Fruit fly (Drosophila melanogaster): ENCODE data around the gene CG15803.
A peak's percentile ranks its signal among the peaks of the same experiment; 100 is the strongest.

Gene CG15803

dm6 chr3R:18398954-18399697 lies 38.6 kb upstream of the CG15803 start, which contains the start of gene Vha100-2 (continued):
- TF ChIP-seq CG15336 (GFP tag; IDR thresholded peaks at IDR 0.05) (peak; percentile 44; the same call in 1 of the 2 replicates), esn (GFP tag; optimal IDR thresholded peaks at IDR 0.05) (peak; percentile 13), Met (GFP tag; optimal IDR thresholded peaks at IDR 0.05) (peak; percentile 42), Eip75B (GFP tag; optimal IDR thresholded peaks at IDR 0.05) (no peak), salr (GFP tag; optimal IDR thresholded peaks at IDR 0.05) (no peak), CG32006 (GFP tag; optimal IDR thresholded peaks at IDR 0.05) (peak; percentile 30), CG4318 (GFP tag; optimal IDR thresholded peaks at IDR 0.05) (no peak)

DNA sequence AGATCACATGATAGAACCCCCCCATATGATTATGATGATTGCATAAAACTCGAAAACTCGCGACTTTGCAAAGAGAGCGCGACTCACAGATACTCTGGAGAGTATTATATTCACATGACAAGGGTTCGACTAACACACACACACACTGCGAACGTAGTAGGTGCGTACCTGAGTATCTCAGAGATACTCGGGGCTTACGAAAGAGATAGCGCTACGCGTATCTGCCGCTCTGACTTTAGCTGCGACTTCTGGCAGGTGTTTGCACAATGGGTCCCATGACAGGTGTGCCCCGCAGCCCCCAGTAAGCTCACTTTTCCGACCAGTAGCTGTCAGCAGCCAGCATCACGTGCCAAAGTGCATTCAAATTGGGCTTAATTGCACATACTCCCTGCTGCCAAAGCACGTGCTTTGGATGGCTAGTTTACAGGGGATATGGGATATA lies 38.0 kb upstream of the CG15803 start:
- peak in 1 of 2 experiments; percentile 22 for TF ChIP-seq ss (GFP tag; optimal IDR thresholded peaks at IDR 0.05)
- TF ChIP-seq CG32006 (GFP tag; optimal IDR thresholded peaks at IDR 0.05) = no peak
- peak; percentile 51 for TF ChIP-seq vri (GFP tag; optimal IDR thresholded peaks at IDR 0.05)
- peak; percentile 67 for TF ChIP-seq Eip78C (GFP tag)
- TF ChIP-seq CG6854 (GFP tag; optimal IDR thresholded peaks at IDR 0.05) = peak; percentile 2
- no peak for TF ChIP-seq Gug (GFP tag; IDR thresholded peaks at IDR 0.05)
- peak; percentile 76 for TF ChIP-seq fkh (GFP tag; optimal IDR thresholded peaks at IDR 0.05)
- peak; percentile 47 for TF ChIP-seq achi (GFP tag; optimal IDR thresholded peaks at IDR 0.05)
- TF ChIP-seq CG6808 (GFP tag; optimal IDR thresholded peaks at IDR 0.05) = peak; percentile 3

- TF ChIP-seq CG11762 (GFP tag; optimal IDR thresholded peaks at IDR 0.05; ENCODE audit: insufficient read depth) = no peak
- TF ChIP-seq CG6163 (GFP tag; IDR thresholded peaks at IDR 0.05) = peak; percentile 80
- peak; percentile 23; the same call in 1 of the 2 replicates for TF ChIP-seq CG11294 (GFP tag; IDR thresholded peaks at IDR 0.05)
- TF ChIP-seq CG3032 (tag; optimal IDR thresholded peaks at IDR 0.05) = peak; percentile 50
Observed at dm6 chr3R:18397834-18398378, 37.4 kb upstream of the CG15803 start.

DNA sequence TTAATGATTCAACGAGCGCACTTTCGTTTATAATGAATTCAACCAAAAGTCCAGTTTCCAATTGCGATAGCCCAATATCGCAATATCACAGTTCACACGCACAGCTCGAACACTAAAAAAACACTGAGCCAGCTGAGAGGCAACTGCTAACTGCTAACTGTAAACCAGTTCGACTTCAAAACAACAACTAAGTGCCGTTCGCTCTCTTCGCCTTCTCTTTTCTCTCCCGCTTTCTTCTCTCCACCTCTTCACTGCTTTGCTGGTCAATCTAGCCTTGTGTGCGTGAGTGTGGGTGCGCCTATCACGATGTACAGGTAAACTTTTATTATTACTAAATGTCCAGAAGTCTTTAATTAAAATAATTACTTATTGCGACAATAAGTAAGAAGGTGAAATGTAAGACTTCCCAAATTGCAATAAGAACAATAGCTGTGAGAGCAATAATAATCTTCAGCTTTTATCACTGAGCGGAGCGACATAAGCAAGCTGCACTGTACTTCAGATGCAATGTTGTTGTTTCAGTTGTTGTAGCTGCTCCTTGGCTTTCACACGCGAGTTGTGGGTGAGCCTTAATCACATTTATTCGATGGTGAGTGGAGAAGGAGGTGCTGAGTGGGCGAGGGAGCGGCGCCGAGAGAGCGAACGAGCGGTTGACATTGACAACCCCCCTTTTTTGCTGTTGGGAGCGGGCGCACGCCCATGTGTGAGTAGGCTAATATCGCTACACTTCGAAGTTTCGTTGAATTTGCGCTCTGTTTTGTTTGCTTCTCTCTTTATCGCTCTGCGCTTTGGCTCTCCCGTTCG lies 36.5 kb upstream of the CG15803 start, which contains the start of gene Vti1b:
Gene Vti1b (plus strand): TSS at position 195 of the 804 bp plus-strand sequence.
- peak; percentile 97 for TF ChIP-seq CG10631 (GFP tag; optimal IDR thresholded peaks at IDR 0.05)
- peak; percentile 99 for TF ChIP-seq Eip75B (GFP tag; optimal IDR thresholded peaks at IDR 0.05)
- TF ChIP-seq Blimp-1 (GFP tag; optimal IDR thresholded peaks at IDR 0.05) = peak; percentile 88
- TF ChIP-seq Eip78C (GFP tag) = peak; percentile 100
- peak; percentile 96 for TF ChIP-seq vri (GFP tag; optimal IDR thresholded peaks at IDR 0.05)
- TF ChIP-seq dsx (GFP tag; optimal IDR thresholded peaks at IDR 0.05; ENCODE audit: poor library complexity, severe bottlenecking) = peak; percentile 96
- TF ChIP-seq CG4318 (GFP tag; optimal IDR thresholded peaks at IDR 0.05) = peak; percentile 98
- peak; percentile 99 for TF ChIP-seq pdm3 (GFP tag; optimal IDR thresholded peaks at IDR 0.05)
- peak; percentile 97 for TF ChIP-seq CG8319 (GFP tag; optimal IDR thresholded peaks at IDR 0.05)
- peak; percentile 99 for TF ChIP-seq Hr4 (GFP tag; optimal IDR thresholded peaks at IDR 0.05)
- peak; percentile 99 for TF ChIP-seq CG31627 (GFP tag; optimal IDR thresholded peaks at IDR 0.05)
- peak; percentile 98 for TF ChIP-seq CG10669 (GFP tag; optimal IDR thresholded peaks at IDR 0.05)
- peak; percentile 98 for TF ChIP-seq CG6276 (GFP tag; optimal IDR thresholded peaks at IDR 0.05)
- peak; percentile 98 for TF ChIP-seq Hr39 (GFP tag; optimal IDR thresholded peaks at IDR 0.05)
- peak; percentile 100 for TF ChIP-seq svp (GFP tag)
- peak; percentile 92 to 95 for TF ChIP-seq ss (GFP tag; optimal IDR thresholded peaks at IDR 0.05)
- TF ChIP-seq fd59A (GFP tag; optimal IDR thresholded peaks at IDR 0.05) = peak; percentile 96
- peak; percentile 99 for TF ChIP-seq Sox102F (GFP tag; optimal IDR thresholded peaks at IDR 0.05)
- peak; percentile 93 for TF ChIP-seq fd85E (GFP tag; optimal IDR thresholded peaks at IDR 0.05)
- TF ChIP-seq achi (GFP tag; optimal IDR thresholded peaks at IDR 0.05) = peak; percentile 98
- TF ChIP-seq spab (GFP tag; optimal IDR thresholded peaks at IDR 0.05) = peak; percentile 96
- TF ChIP-seq cyc (GFP tag; optimal IDR thresholded peaks at IDR 0.05) = peak; percentile 98
- TF ChIP-seq Sox15 (GFP tag; optimal IDR thresholded peaks at IDR 0.05) = peak; percentile 97
- TF ChIP-seq Eip93F (GFP tag; optimal IDR thresholded peaks at IDR 0.05) = peak; percentile 84
- TF ChIP-seq Ets21C (GFP tag; optimal IDR thresholded peaks at IDR 0.05) = peak; percentile 96
- TF ChIP-seq salr (GFP tag; optimal IDR thresholded peaks at IDR 0.05) = peak; percentile 95 to 97
- peak; percentile 98 for TF ChIP-seq Lpt (GFP tag; optimal IDR thresholded peaks at IDR 0.05)
- TF ChIP-seq Ets96B (tag; optimal IDR thresholded peaks at IDR 0.05) = peak; percentile 98
- TF ChIP-seq CG6163 (GFP tag; IDR thresholded peaks at IDR 0.05) = peak; percentile 98
- TF ChIP-seq CG11762 (GFP tag; optimal IDR thresholded peaks at IDR 0.05; ENCODE audit: insufficient read depth) = peak; percentile 96
